Worm (Caenorhabditis elegans): Measurements from ENCODE around the gene asp-7.

Gene asp-7

DNA sequence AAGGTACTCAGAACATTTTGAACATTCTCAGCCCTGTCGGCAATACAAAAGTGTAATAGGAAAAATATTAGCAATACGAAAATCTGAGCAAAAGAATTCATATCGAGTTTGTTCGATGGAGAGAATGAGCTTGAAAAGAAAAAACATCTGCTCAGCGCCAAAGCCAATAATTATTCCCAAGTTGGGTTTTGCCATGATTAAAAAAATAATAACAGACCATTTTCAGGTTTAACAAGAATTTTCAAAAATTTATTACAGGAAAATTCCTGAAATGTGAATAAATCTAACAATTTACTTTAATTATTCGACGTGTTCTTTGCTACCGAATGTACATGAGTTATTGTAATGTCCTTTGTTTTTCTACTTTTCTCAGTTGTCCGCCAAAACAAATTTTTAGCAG, 4.3 kb downstream of the asp-7 start, which contains the start of gene irld-38:
irld-38 (minus strand) TSS at position 101 of the 400 bp plus-strand sequence.
- TF ChIP-seq elt-2 (tag; optimal IDR thresholded peaks at IDR 0.05) (no peak), ztf-11 (tag; optimal IDR thresholded peaks at IDR 0.05) (no peak), nhr-28 (tag; optimal IDR thresholded peaks at IDR 0.05) (no peak), ceh-82 (tag; optimal IDR thresholded peaks at IDR 0.05) (no peak), nhr-67 (tag; optimal IDR thresholded peaks at IDR 0.05) (no peak), ceh-9 (tag; optimal IDR thresholded peaks at IDR 0.05) (no peak), nhr-25 (tag; optimal IDR thresholded peaks at IDR 0.05) (no peak), lin-39 (tag; optimal IDR thresholded peaks at IDR 0.05) (no peak), unc-39 (tag; optimal IDR thresholded peaks at IDR 0.05) (no peak), nhr-23 (tag; optimal IDR thresholded peaks at IDR 0.05) (no peak), elt-3 (tag; optimal IDR thresholded peaks at IDR 0.05) (no peak), nfya-1 (tag; optimal IDR thresholded peaks at IDR 0.05; ENCODE audit: insufficient read depth) (no peak), ztf-4 (tag; optimal IDR thresholded peaks at IDR 0.05) (no peak), unc-62 (GFP tag; optimal IDR thresholded peaks at IDR 0.05) (no peak), R02D3.7 (tag; optimal IDR thresholded peaks at IDR 0.05) (no peak), tbx-2 (tag; optimal IDR thresholded peaks at IDR 0.05) (no peak), ceh-16 (tag; optimal IDR thresholded peaks at IDR 0.05) (no peak), nhr-12 (tag; optimal IDR thresholded peaks at IDR 0.05) (no peak)

DNA sequence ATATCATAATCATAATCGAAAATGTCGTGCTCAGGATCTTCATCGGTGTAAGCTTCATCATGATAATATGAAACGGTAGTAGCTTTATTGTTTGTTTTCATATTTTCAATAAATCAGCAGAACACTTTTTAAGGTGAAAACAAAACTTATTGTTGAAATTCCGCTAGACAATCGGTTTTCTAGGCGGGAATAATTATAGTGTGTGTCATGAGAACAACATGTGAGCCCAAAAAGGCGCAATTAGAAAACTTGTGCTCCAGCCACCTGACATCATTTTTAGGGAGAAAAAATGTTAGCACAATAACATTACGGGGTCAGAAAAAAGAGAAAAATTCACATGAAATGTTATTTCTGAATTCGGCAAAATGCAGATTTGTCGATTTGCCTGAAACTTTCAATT, 6.2 kb downstream of the asp-7 start, which contains the start of gene srw-8:
srw-8 (minus strand) TSS at position 101 of the 400 bp plus-strand sequence.
- TF ChIP-seq fkh-2 (tag; optimal IDR thresholded peaks at IDR 0.05), result no peak
- TF ChIP-seq nhr-77 (tag; optimal IDR thresholded peaks at IDR 0.05), result no peak
- TF ChIP-seq mdl-1 (tag; optimal IDR thresholded peaks at IDR 0.05), result no peak
- TF ChIP-seq eor-1 (tag; optimal IDR thresholded peaks at IDR 0.05), result no peak
- TF ChIP-seq nhr-43 (tag; optimal IDR thresholded peaks at IDR 0.05; ENCODE audit: poor library complexity, severe bottlenecking), result no peak
- TF ChIP-seq ceh-9 (tag; optimal IDR thresholded peaks at IDR 0.05), result no peak
- no peak for TF ChIP-seq lsy-12 (tag; optimal IDR thresholded peaks at IDR 0.05)
- no peak for TF ChIP-seq nhr-25 (tag; optimal IDR thresholded peaks at IDR 0.05)
- no peak for TF ChIP-seq snpc-4 (tag; optimal IDR thresholded peaks at IDR 0.05)

DNA sequence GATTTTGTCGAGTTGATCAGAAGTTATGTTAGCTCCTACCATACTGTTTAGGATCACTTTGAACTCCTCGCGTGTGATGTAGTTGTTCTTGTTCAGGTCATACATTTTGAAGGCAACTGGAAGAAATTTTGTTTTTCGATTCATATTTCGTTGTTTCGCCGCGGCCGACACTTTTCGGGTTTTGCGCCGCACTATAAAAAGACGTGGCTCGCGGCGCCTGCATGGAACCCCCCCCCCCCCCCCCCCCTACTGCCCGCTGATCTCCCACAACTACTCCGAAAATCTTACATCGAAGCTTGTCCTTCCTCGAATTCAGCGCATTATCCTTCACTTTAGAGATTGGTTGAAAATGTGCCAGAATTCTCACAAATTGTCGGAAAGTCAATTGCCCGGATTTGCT, 10.0 kb downstream of the asp-7 start:
- TF ChIP-seq nhr-237 (tag; optimal IDR thresholded peaks at IDR 0.05), result no peak
- TF ChIP-seq snpc-4 (tag; optimal IDR thresholded peaks at IDR 0.05), result no peak
- no peak for TF ChIP-seq pha-4 (tag; optimal IDR thresholded peaks at IDR 0.05)
- no peak for TF ChIP-seq fkh-2 (tag; optimal IDR thresholded peaks at IDR 0.05)
- no peak for TF ChIP-seq nhr-67 (tag; optimal IDR thresholded peaks at IDR 0.05)
- TF ChIP-seq egl-27 (tag; optimal IDR thresholded peaks at IDR 0.05), result no peak
- TF ChIP-seq zag-1 (tag; optimal IDR thresholded peaks at IDR 0.05), result no peak
- TF ChIP-seq lin-15B (tag; optimal IDR thresholded peaks at IDR 0.05), result no peak
- no peak for TF ChIP-seq daf-12 (tag; optimal IDR thresholded peaks at IDR 0.05)

DNA sequence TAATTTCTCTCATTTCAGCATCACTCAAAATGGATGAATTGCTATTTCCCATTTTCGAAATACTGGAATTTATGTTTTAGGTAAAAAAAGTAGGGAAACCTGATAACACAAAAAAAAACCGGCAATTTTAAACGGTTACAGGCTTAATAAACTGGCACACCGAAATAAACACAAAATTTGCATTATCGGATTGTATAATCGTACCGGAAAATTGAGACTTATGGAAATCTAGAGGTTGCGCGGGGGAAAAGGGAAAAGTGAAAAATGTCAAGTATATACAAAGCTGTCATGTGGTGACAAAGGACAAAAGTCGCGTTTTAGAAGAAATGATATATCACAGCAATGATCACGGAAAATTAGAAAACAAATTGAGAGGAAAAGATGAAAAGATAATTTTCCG, 11.2 kb downstream of the asp-7 start, which contains the start of gene chpf-2:
chpf-2 (minus strand) TSS at position 101 of the 400 bp plus-strand sequence.
- TF ChIP-seq nhr-77 (tag; optimal IDR thresholded peaks at IDR 0.05) (no peak), ZK546.5 (tag; optimal IDR thresholded peaks at IDR 0.05) (no peak), R02D3.7 (tag; optimal IDR thresholded peaks at IDR 0.05) (no peak), unc-39 (tag; optimal IDR thresholded peaks at IDR 0.05) (no peak), egl-5 (tag; optimal IDR thresholded peaks at IDR 0.05) (no peak), eor-1 (tag; optimal IDR thresholded peaks at IDR 0.05) (no peak), nhr-23 (tag; optimal IDR thresholded peaks at IDR 0.05) (no peak), elt-3 (tag; optimal IDR thresholded peaks at IDR 0.05) (no peak), ceh-9 (tag; optimal IDR thresholded peaks at IDR 0.05) (no peak), fkh-2 (tag; optimal IDR thresholded peaks at IDR 0.05) (no peak), lsy-12 (tag; optimal IDR thresholded peaks at IDR 0.05) (no peak), zag-1 (tag; optimal IDR thresholded peaks at IDR 0.05) (no peak), jun-1 (tag; optimal IDR thresholded peaks at IDR 0.05) (no peak), nhr-76 (tag; optimal IDR thresholded peaks at IDR 0.05) (no peak), sea-2 (GFP tag; optimal IDR thresholded peaks at IDR 0.05) (no peak), mml-1 (tag; optimal IDR thresholded peaks at IDR 0.05) (no peak), elt-1 (tag; optimal IDR thresholded peaks at IDR 0.05) (no peak), nhr-28 (tag; optimal IDR thresholded peaks at IDR 0.05) (no peak)
